Worm (Caenorhabditis elegans) whole organism, L3 larva: ENCODE results near the gene rocf-1.

ENCODE experiments used
- ama-1 ChIP-seq: fragments of 150-350 bp; optimal IDR thresholded peaks from 2 replicates; lab custom pipeline; 2018
- egl-27 ChIP-seq: sonication (generic microtip); optimal IDR thresholded peaks from 4 replicates; lab custom pipeline; 2017; ENCODE audit warnings: missing biosample characterization, missing genetic modification reagents, missing genetic modification characterization
- elt-2 ChIP-seq: sonication (generic microtip); optimal IDR thresholded peaks from 2 replicates; lab custom pipeline; 2016; ENCODE audit warnings: missing genetic modification reagents, mild to moderate bottlenecking, missing genetic modification characterization, missing compliant biosample characterization
- unc-62 ChIP-seq: fragments of 150-350 bp; sonication (generic microtip); optimal IDR thresholded peaks from 4 replicates; lab custom pipeline; 2014; ENCODE audit warnings: missing biosample characterization, missing genetic modification reagents, missing genetic modification characterization
- ztf-11 ChIP-seq: fragments of 150-350 bp; optimal IDR thresholded peaks from 2 replicates; lab custom pipeline; 2014; ENCODE audit warnings: missing biosample characterization, missing genetic modification characterization

DNA sequence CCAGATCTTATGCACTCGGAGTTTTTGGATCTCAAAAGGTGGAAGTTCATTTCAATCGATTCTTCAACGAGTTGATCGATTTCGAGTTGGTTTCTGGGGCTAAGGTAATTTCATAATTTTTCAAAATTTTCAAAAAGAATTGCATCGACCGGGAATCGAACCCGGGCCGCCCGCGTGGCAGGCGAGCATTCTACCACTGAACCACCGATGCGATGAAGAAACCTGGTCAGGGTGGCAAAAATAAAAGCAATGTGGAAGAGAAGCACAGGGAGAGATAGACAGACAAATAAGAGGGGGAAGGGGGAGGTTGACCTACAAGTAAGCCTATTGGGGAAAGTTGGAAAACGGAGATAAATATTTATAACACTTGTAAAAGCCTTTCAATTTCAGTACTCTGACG lies 40.8 kb upstream of the rocf-1 start:
- no peak for TF ChIP-seq egl-27 (tag; lab: Kevin White, UChicago)
- no peak for TF ChIP-seq ama-1 (lab: Kevin White, UChicago)
- TF ChIP-seq unc-62 (GFP tag; lab: Kevin White, UChicago): no peak
- TF ChIP-seq ztf-11: no peak
- peak; percentile 52 for TF ChIP-seq elt-2 (tag; lab: Kevin White, UChicago)
